Worm (Caenorhabditis elegans): Measurements from ENCODE around the gene Y54G2A.16.

Gene Y54G2A.16

ce11 chrIV:2850586-2850985 lies 14.1 kb downstream of the Y54G2A.16 start, which contains the start of gene clec-85:
clec-85 (plus strand) TSS chrIV:2850886.
- TF ChIP-seq eor-1 (tag; optimal IDR thresholded peaks at IDR 0.05) (no peak), nhr-67 (tag; optimal IDR thresholded peaks at IDR 0.05) (no peak), aly-2 (tag; optimal IDR thresholded peaks at IDR 0.05) (no peak), fkh-2 (tag; optimal IDR thresholded peaks at IDR 0.05) (no peak), nhr-11 (tag; optimal IDR thresholded peaks at IDR 0.05) (no peak), nhr-23 (tag; optimal IDR thresholded peaks at IDR 0.05) (no peak), jun-1 (tag; optimal IDR thresholded peaks at IDR 0.05) (no peak), tbx-2 (tag; optimal IDR thresholded peaks at IDR 0.05) (no peak), nhr-77 (tag; optimal IDR thresholded peaks at IDR 0.05) (no peak), ZK546.5 (tag; optimal IDR thresholded peaks at IDR 0.05) (no peak), pqm-1 (tag; optimal IDR thresholded peaks at IDR 0.05) (no peak), R02D3.7 (tag; optimal IDR thresholded peaks at IDR 0.05) (no peak), ceh-9 (tag; optimal IDR thresholded peaks at IDR 0.05) (no peak), elt-2 (tag; optimal IDR thresholded peaks at IDR 0.05) (no peak), ceh-16 (tag; optimal IDR thresholded peaks at IDR 0.05) (no peak), ztf-11 (tag; optimal IDR thresholded peaks at IDR 0.05) (no peak)

- no peak for TF ChIP-seq R02D3.7 (tag; optimal IDR thresholded peaks at IDR 0.05)
- TF ChIP-seq nhr-237 (tag; optimal IDR thresholded peaks at IDR 0.05), result no peak
- no peak for TF ChIP-seq fos-1 (tag; optimal IDR thresholded peaks at IDR 0.05)
- TF ChIP-seq egl-27 (tag; optimal IDR thresholded peaks at IDR 0.05), result no peak
- TF ChIP-seq snpc-4 (tag; optimal IDR thresholded peaks at IDR 0.05), result no peak
- no peak for TF ChIP-seq unc-62 (GFP tag; optimal IDR thresholded peaks at IDR 0.05)
- no peak for TF ChIP-seq ceh-9 (tag; optimal IDR thresholded peaks at IDR 0.05)
- no peak for TF ChIP-seq nhr-23 (tag; optimal IDR thresholded peaks at IDR 0.05)
- TF ChIP-seq lin-39 (tag; optimal IDR thresholded peaks at IDR 0.05), result no peak
- no peak for TF ChIP-seq nhr-12 (tag; optimal IDR thresholded peaks at IDR 0.05)
- TF ChIP-seq unc-39 (tag; optimal IDR thresholded peaks at IDR 0.05), result no peak
- TF ChIP-seq elt-1 (tag; optimal IDR thresholded peaks at IDR 0.05), result no peak
- no peak for TF ChIP-seq egl-5 (tag; optimal IDR thresholded peaks at IDR 0.05)
- no peak for TF ChIP-seq elt-2 (tag; optimal IDR thresholded peaks at IDR 0.05)
These were observed 15.4 kb downstream of the Y54G2A.16 start for ce11 chrIV:2849269-2849668.

ce11 chrIV:2846264-2846663 lies 18.4 kb downstream of the Y54G2A.16 start, which contains the start of gene Y54G2A.40:
Y54G2A.40 (plus strand) TSS chrIV:2846476.
- TF ChIP-seq elt-1 (tag; optimal IDR thresholded peaks at IDR 0.05) (no peak), nhr-11 (tag; optimal IDR thresholded peaks at IDR 0.05) (no peak), fos-1 (tag; optimal IDR thresholded peaks at IDR 0.05) (no peak), ceh-9 (tag; optimal IDR thresholded peaks at IDR 0.05) (no peak), elt-2 (tag; optimal IDR thresholded peaks at IDR 0.05) (peak; percentile 9), ceh-82 (tag; optimal IDR thresholded peaks at IDR 0.05) (no peak), sea-2 (GFP tag; optimal IDR thresholded peaks at IDR 0.05) (no peak), ZK546.5 (tag; optimal IDR thresholded peaks at IDR 0.05) (no peak), zag-1 (tag; optimal IDR thresholded peaks at IDR 0.05) (no peak), ceh-16 (tag; optimal IDR thresholded peaks at IDR 0.05) (no peak), pha-4 (tag; optimal IDR thresholded peaks at IDR 0.05) (peak; percentile 98), nhr-25 (tag; optimal IDR thresholded peaks at IDR 0.05) (no peak), nhr-43 (tag; optimal IDR thresholded peaks at IDR 0.05; ENCODE audit: poor library complexity, severe bottlenecking) (no peak), jun-1 (tag; optimal IDR thresholded peaks at IDR 0.05) (no peak), nhr-23 (tag; optimal IDR thresholded peaks at IDR 0.05) (no peak), lin-15B (tag; optimal IDR thresholded peaks at IDR 0.05) (peak; percentile 36), egl-27 (tag; optimal IDR thresholded peaks at IDR 0.05) (no peak), nhr-67 (tag; optimal IDR thresholded peaks at IDR 0.05) (no peak)

ce11 chrIV:2843882-2844281 lies 20.8 kb downstream of the Y54G2A.16 start, which contains the start of gene Y54G2A.15:
Y54G2A.15 (minus strand) TSS chrIV:2843982.
- TF ChIP-seq ceh-16 (tag; optimal IDR thresholded peaks at IDR 0.05) (no peak), lin-15B (tag; optimal IDR thresholded peaks at IDR 0.05) (no peak), egl-5 (tag; optimal IDR thresholded peaks at IDR 0.05) (no peak), elt-3 (tag; optimal IDR thresholded peaks at IDR 0.05) (no peak), nhr-67 (tag; optimal IDR thresholded peaks at IDR 0.05) (no peak), ZK546.5 (tag; optimal IDR thresholded peaks at IDR 0.05) (no peak), snpc-4 (tag; optimal IDR thresholded peaks at IDR 0.05) (no peak), daf-12 (tag; optimal IDR thresholded peaks at IDR 0.05) (no peak), nhr-76 (tag; optimal IDR thresholded peaks at IDR 0.05) (no peak), nhr-23 (tag; optimal IDR thresholded peaks at IDR 0.05) (no peak), tbx-2 (tag; optimal IDR thresholded peaks at IDR 0.05) (no peak), hmg-11 (tag; optimal IDR thresholded peaks at IDR 0.05) (no peak), aly-2 (tag; optimal IDR thresholded peaks at IDR 0.05) (no peak), unc-39 (tag; optimal IDR thresholded peaks at IDR 0.05) (no peak), lin-39 (tag; optimal IDR thresholded peaks at IDR 0.05) (no peak), nhr-28 (tag; optimal IDR thresholded peaks at IDR 0.05) (no peak), eor-1 (tag; optimal IDR thresholded peaks at IDR 0.05) (no peak), elt-2 (tag; optimal IDR thresholded peaks at IDR 0.05) (no peak)

Measured in whole organism, L3 larva.